Fruit fly (Drosophila melanogaster) whole organism, embryonic: Measurements from ENCODE around the gene CG32599.

Experiments
- Aef1 ChIP-seq: fragments of 200-800 bp; sonication (Bioruptor generic); IDR thresholded peaks from 3 replicates; pipeline ENCODE4 v1.3.6; 2022; ENCODE audit warnings: missing biosample characterization, missing genetic modification characterization
- BEAF-32 ChIP-seq: fragments of 200-800 bp; sonication (Bioruptor generic); optimal IDR thresholded peaks from 3 replicates; lab custom pipeline; 2017; ENCODE audit warnings: missing biosample characterization, missing genetic modification characterization, mild to moderate bottlenecking, moderate library complexity, missing genetic modification reagents
- Blimp-1 ChIP-seq: fragments of 200-800 bp; sonication (Bioruptor generic); optimal IDR thresholded peaks from 3 replicates; lab custom pipeline; 2018; ENCODE audit warnings: missing biosample characterization, missing genetic modification characterization, mild to moderate bottlenecking, moderate library complexity, missing genetic modification reagents
- CG1024 ChIP-seq: fragments of 200-800 bp; sonication (Bioruptor generic); IDR thresholded peaks from 2 replicates; pipeline ENCODE4 v1.3.6; 2022; ENCODE audit warnings: missing biosample characterization, missing genetic modification characterization
- CG10267 ChIP-seq: fragments of 200-800 bp; sonication (Bioruptor generic); optimal IDR thresholded peaks from 2 replicates; lab custom pipeline; 2018; ENCODE audit warnings: missing biosample characterization, mild to moderate bottlenecking, missing genetic modification characterization, moderate library complexity
- CG11504 ChIP-seq: fragments of 200-800 bp; sonication (Bioruptor generic); optimal IDR thresholded peaks from 3 replicates; lab custom pipeline; 2019; ENCODE audit warnings: missing biosample characterization, mild to moderate bottlenecking, missing genetic modification characterization, moderate library complexity
- CG12942 ChIP-seq: fragments of 200-800 bp; sonication (Bioruptor generic); optimal IDR thresholded peaks from 3 replicates; lab custom pipeline; 2016; ENCODE audit warnings: missing biosample characterization, missing genetic modification characterization
- CG13296 ChIP-seq: fragments of 200-800 bp; sonication (Bioruptor generic); optimal IDR thresholded peaks from 3 replicates; lab custom pipeline; 2018; ENCODE audit warnings: missing biosample characterization, mild to moderate bottlenecking, missing genetic modification characterization
- CG15514 ChIP-seq: fragments of 200-800 bp; sonication (Bioruptor generic); optimal IDR thresholded peaks from 3 replicates; lab custom pipeline; 2017; ENCODE audit warnings: missing biosample characterization, missing genetic modification characterization, mild to moderate bottlenecking, moderate library complexity, missing genetic modification reagents
- CG17328 ChIP-seq: fragments of 200-800 bp; sonication (Bioruptor generic); IDR thresholded peaks from 2 replicates; pipeline ENCODE4 v1.3.6; 2022; ENCODE audit warnings: missing biosample characterization, missing genetic modification characterization
- CG18599 ChIP-seq: fragments of 200-800 bp; sonication (Bioruptor generic); optimal IDR thresholded peaks from 3 replicates; lab custom pipeline; 2017; ENCODE audit warnings: missing biosample characterization, missing genetic modification characterization, mild to moderate bottlenecking, moderate library complexity, missing genetic modification reagents
- CG2120 ChIP-seq: fragments of 200-800 bp; sonication (Bioruptor generic); optimal IDR thresholded peaks from 3 replicates; lab custom pipeline; 2016; ENCODE audit warnings: missing biosample characterization, missing genetic modification characterization
- CG31388 ChIP-seq: fragments of 200-800 bp; sonication (Bioruptor generic); optimal IDR thresholded peaks from 2 replicates; lab custom pipeline; 2016; ENCODE audit warnings: missing biosample characterization, missing genetic modification characterization
- CG33557 ChIP-seq: fragments of 200-800 bp; sonication (Bioruptor generic); optimal IDR thresholded peaks from 2 replicates; lab custom pipeline; 2019; ENCODE audit warnings: missing biosample characterization, mild to moderate bottlenecking, missing genetic modification characterization, moderate library complexity
- CG4282 ChIP-seq: fragments of 200-800 bp; sonication (Bioruptor generic); optimal IDR thresholded peaks from 2 replicates; lab custom pipeline; 2016; ENCODE audit warnings: missing biosample characterization, missing genetic modification characterization
- CG4328 ChIP-seq: fragments of 200-800 bp; sonication (Bioruptor generic); optimal IDR thresholded peaks from 3 replicates; lab custom pipeline; 2017; ENCODE audit warnings: missing biosample characterization, missing genetic modification reagents, missing genetic modification characterization
- CG5953 ChIP-seq: fragments of 200-800 bp; sonication (Bioruptor generic); IDR thresholded peaks from 2 replicates; pipeline ENCODE4 v1.3.6; 2022; ENCODE audit warnings: missing biosample characterization, missing genetic modification characterization
- Camta ChIP-seq: fragments of 200-800 bp; sonication (Bioruptor generic); optimal IDR thresholded peaks from 2 replicates; lab custom pipeline; 2016; ENCODE audit warnings: missing biosample characterization, missing genetic modification characterization
- Chrac-16 ChIP-seq: fragments of 200-800 bp; sonication (Bioruptor generic); optimal IDR thresholded peaks from 3 replicates; lab custom pipeline; 2016; ENCODE audit warnings: missing biosample characterization, missing genetic modification characterization
- Fer2 ChIP-seq: fragments of 200-800 bp; sonication (Bioruptor generic); optimal IDR thresholded peaks from 2 replicates; lab custom pipeline; 2018; ENCODE audit warnings: missing biosample characterization, mild to moderate bottlenecking, missing genetic modification characterization, moderate library complexity
- Gug ChIP-seq: fragments of 200-800 bp; sonication (Bioruptor generic); IDR thresholded peaks from 4 replicates; pipeline ENCODE4 v1.3.6; 2022; ENCODE audit warnings: missing biosample characterization, missing genetic modification characterization
- Kr ChIP-seq: fragments of 200-800 bp; sonication (Bioruptor generic); optimal IDR thresholded peaks from 2 replicates; lab custom pipeline; 2017; ENCODE audit warnings: missing biosample characterization, mild to moderate bottlenecking, missing genetic modification characterization
- Nf-YC ChIP-seq: fragments of 200-800 bp; optimal IDR thresholded peaks from 3 replicates; lab custom pipeline; 2019; ENCODE audit warnings: missing biosample characterization, mild to moderate bottlenecking, missing genetic modification characterization, moderate library complexity
- Scr ChIP-seq: fragments of 200-800 bp; sonication (Bioruptor generic); IDR thresholded peaks from 2 replicates; pipeline ENCODE4 v1.3.6; 2022; ENCODE audit warnings: missing biosample characterization, missing genetic modification characterization; ENCODE audit not compliant: partially characterized antibody
- Sox100B ChIP-seq: fragments of 200-800 bp; sonication (Bioruptor generic); optimal IDR thresholded peaks from 3 replicates; lab custom pipeline; 2018; ENCODE audit warnings: missing biosample characterization, mild to moderate bottlenecking, missing genetic modification characterization
- Sox102F ChIP-seq: fragments of 200-800 bp; sonication (Bioruptor generic); optimal IDR thresholded peaks from 2 replicates; lab custom pipeline; 2018; ENCODE audit warnings: missing biosample characterization, mild to moderate bottlenecking, missing genetic modification characterization, moderate library complexity
- Spps ChIP-seq: fragments of 200-800 bp; sonication (Bioruptor generic); optimal IDR thresholded peaks from 2 replicates; lab custom pipeline; 2018; ENCODE audit warnings: missing biosample characterization, mild to moderate bottlenecking, missing genetic modification characterization
- Sry-δ ChIP-seq: fragments of 200-800 bp; sonication (Bioruptor generic); optimal IDR thresholded peaks from 2 replicates; lab custom pipeline; 2016; ENCODE audit warnings: missing biosample characterization, missing genetic modification characterization
- Xbp1 ChIP-seq: fragments of 200-800 bp; sonication (Bioruptor generic); optimal IDR thresholded peaks from 3 replicates; lab custom pipeline; 2016; ENCODE audit warnings: missing biosample characterization, mild to moderate bottlenecking, missing genetic modification characterization
- abd-A ChIP-seq: fragments of 200-800 bp; sonication (Bioruptor generic); optimal IDR thresholded peaks from 3 replicates; lab custom pipeline; 2019; ENCODE audit warnings: missing biosample characterization, mild to moderate bottlenecking, missing genetic modification characterization, moderate library complexity
- ac ChIP-seq: fragments of 200-800 bp; sonication (Bioruptor generic); optimal IDR thresholded peaks from 3 replicates; lab custom pipeline; 2017; ENCODE audit warnings: missing biosample characterization, mild to moderate bottlenecking, missing genetic modification characterization
- amos ChIP-seq: fragments of 200-800 bp; sonication (Bioruptor generic); IDR thresholded peaks from 2 replicates; pipeline ENCODE4 v1.3.6; 2022; ENCODE audit warnings: missing biosample characterization, missing genetic modification characterization; ENCODE audit not compliant: partially characterized antibody
- bigmax ChIP-seq: fragments of 200-800 bp; sonication (Bioruptor generic); optimal IDR thresholded peaks from 2 replicates; lab custom pipeline; 2018; ENCODE audit warnings: missing biosample characterization, mild to moderate bottlenecking, missing genetic modification characterization
- dati ChIP-seq: fragments of 200-800 bp; sonication (Bioruptor generic); IDR thresholded peaks from 2 replicates; pipeline ENCODE4 v1.3.6; 2022; ENCODE audit warnings: missing biosample characterization, missing genetic modification characterization
- dmrt11E ChIP-seq: fragments of 200-800 bp; sonication (Bioruptor generic); optimal IDR thresholded peaks from 3 replicates; lab custom pipeline; 2018; ENCODE audit warnings: missing biosample characterization, mild to moderate bottlenecking, missing genetic modification characterization, moderate library complexity
- ewg ChIP-seq: fragments of 200-800 bp; sonication (Bioruptor generic); optimal IDR thresholded peaks from 3 replicates; lab custom pipeline; 2017; ENCODE audit warnings: mild to moderate bottlenecking, missing biosample characterization, missing genetic modification reagents, missing genetic modification characterization
- fd96Cb ChIP-seq: fragments of 200-800 bp; sonication (Bioruptor generic); optimal IDR thresholded peaks from 2 replicates; lab custom pipeline; 2018; ENCODE audit warnings: missing biosample characterization, mild to moderate bottlenecking, missing genetic modification characterization, moderate library complexity
- gsb ChIP-seq: fragments of 200-800 bp; sonication (Bioruptor generic); IDR thresholded peaks from 2 replicates; pipeline ENCODE4 v1.3.6; 2022; ENCODE audit warnings: missing biosample characterization, missing genetic modification characterization
- kah ChIP-seq: fragments of 200-800 bp; sonication (Bioruptor generic); optimal IDR thresholded peaks from 2 replicates; lab custom pipeline; 2018; ENCODE audit warnings: missing biosample characterization, mild to moderate bottlenecking, missing genetic modification characterization
- maf-S ChIP-seq: fragments of 200-800 bp; sonication (Bioruptor generic); optimal IDR thresholded peaks from 2 replicates; lab custom pipeline; 2016; ENCODE audit warnings: missing biosample characterization, missing genetic modification characterization
- mam ChIP-seq: fragments of 200-800 bp; sonication (Bioruptor generic); optimal IDR thresholded peaks from 3 replicates; lab custom pipeline; 2016; ENCODE audit warnings: missing biosample characterization, missing genetic modification characterization
- nmo ChIP-seq: fragments of 200-800 bp; sonication (Bioruptor generic); optimal IDR thresholded peaks from 2 replicates; lab custom pipeline; 2018; ENCODE audit warnings: missing biosample characterization, mild to moderate bottlenecking, missing genetic modification characterization, moderate library complexity
- oc ChIP-seq: fragments of 200-800 bp; sonication (Bioruptor generic); optimal IDR thresholded peaks from 2 replicates; lab custom pipeline; 2018; ENCODE audit warnings: missing biosample characterization, mild to moderate bottlenecking, missing genetic modification characterization, moderate library complexity
- pfk ChIP-seq: fragments of 200-800 bp; sonication (Bioruptor generic); optimal IDR thresholded peaks from 2 replicates; lab custom pipeline; 2018; ENCODE audit warnings: missing biosample characterization, mild to moderate bottlenecking, missing genetic modification characterization, moderate library complexity
- ttk ChIP-seq: fragments of 200-800 bp; sonication (Bioruptor generic); IDR thresholded peaks from 2 replicates; pipeline ENCODE4 v2.1.2; 2022; ENCODE audit warnings: missing biosample characterization, missing genetic modification characterization
- tx ChIP-seq: fragments of 200-800 bp; sonication (Bioruptor generic); optimal IDR thresholded peaks from 2 replicates; lab custom pipeline; 2016; ENCODE audit warnings: missing biosample characterization, missing genetic modification characterization
- vnd ChIP-seq: fragments of 200-800 bp; sonication (Bioruptor generic); IDR thresholded peaks from 3 replicates; pipeline ENCODE4 v1.3.6; 2022; ENCODE audit warnings: missing biosample characterization, missing genetic modification characterization; ENCODE audit not compliant: partially characterized antibody
- wdn ChIP-seq: fragments of 200-800 bp; sonication (Bioruptor generic); IDR thresholded peaks from 2 replicates; pipeline ENCODE4 v1.3.6; 2022; ENCODE audit warnings: missing biosample characterization, missing genetic modification characterization
- wor ChIP-seq: fragments of 200-800 bp; sonication (Bioruptor generic); IDR thresholded peaks from 2 replicates; pipeline ENCODE4 v1.3.6; 2022; ENCODE audit warnings: missing biosample characterization, missing genetic modification characterization
- yki ChIP-seq: fragments of >200 bp; optimal IDR thresholded peaks from 3 replicates; lab custom pipeline; 2018

CG32599 gene

DNA sequence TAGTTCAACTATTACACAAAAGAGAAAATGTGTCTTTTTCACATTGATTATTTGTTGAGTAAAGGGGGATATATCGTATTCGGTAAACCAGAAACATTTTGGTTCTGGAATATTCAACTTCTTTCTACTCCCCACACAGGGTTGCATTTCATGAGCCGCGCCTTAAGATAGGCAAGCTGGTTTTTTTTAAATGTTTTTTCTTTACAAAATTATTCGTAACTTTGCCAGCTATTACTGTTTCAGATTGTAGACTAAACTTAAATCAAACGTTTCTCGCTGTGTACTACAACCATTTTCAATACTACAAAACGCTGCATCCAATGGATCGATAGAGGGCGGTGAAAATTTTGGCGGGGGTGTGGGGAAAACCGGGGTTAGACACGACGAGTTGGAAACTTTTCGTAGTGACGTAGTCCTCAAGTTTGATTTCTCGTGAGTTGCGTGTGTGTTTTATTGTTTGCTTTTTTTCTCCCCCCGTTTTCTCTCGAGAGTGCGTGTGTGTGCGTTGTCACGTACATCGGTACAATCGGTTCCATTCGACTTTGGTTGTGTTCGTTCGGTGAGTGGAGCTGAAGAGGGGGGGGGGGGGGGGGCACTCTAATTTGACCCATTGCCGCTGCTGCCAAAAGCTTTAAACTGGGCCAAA lies 29.9 kb upstream of the CG32599 start (continued):
- TF ChIP-seq kah (GFP tag; lab: Kevin White, UChicago) = no peak
- TF ChIP-seq CG4328 (GFP tag; lab: Kevin White, UChicago) = no peak
- no peak for TF ChIP-seq wor (GFP tag; lab: Robert Waterston, UW)
- 0 out of 2 replicates have a peak, but pooled peaks have one; percentile 18 for TF ChIP-seq ttk
- no peak for TF ChIP-seq dati
- TF ChIP-seq maf-S (GFP tag; lab: Kevin White, UChicago) = no peak
- TF ChIP-seq bigmax (GFP tag; lab: Kevin White, UChicago) = no peak
- TF ChIP-seq Sox102F = peak; percentile 51
- TF ChIP-seq tx = peak; percentile 15
- peak; percentile 13 for TF ChIP-seq CG12942 (GFP tag; lab: Kevin White, UChicago)
- no peak for TF ChIP-seq CG33557 (GFP tag; lab: Kevin White, UChicago)
- no peak for TF ChIP-seq ac (GFP tag; lab: Kevin White, UChicago)
- TF ChIP-seq wdn (GFP tag; lab: Robert Waterston, UW) = no peak
- peak; percentile 20 for TF ChIP-seq Sry-δ (GFP tag; lab: Kevin White, UChicago)
- TF ChIP-seq CG31388 (GFP tag; lab: Kevin White, UChicago) = no peak
- TF ChIP-seq CG2120 = peak; percentile 50
- TF ChIP-seq Aef1 (GFP tag; lab: Robert Waterston, UW) = no peak
- no peak for TF ChIP-seq amos (GFP tag; lab: Robert Waterston, UW)
- TF ChIP-seq CG17328 (GFP tag; lab: Robert Waterston, UW) = 0 out of 2 replicates have a peak, but pooled peaks have one; percentile 8
- peak; percentile 32 for TF ChIP-seq Blimp-1 (GFP tag; lab: Kevin White, UChicago)
- no peak for TF ChIP-seq vnd (GFP tag; lab: Robert Waterston, UW)
- TF ChIP-seq Scr = no peak
- peak; percentile 53 for TF ChIP-seq abd-A (tag; lab: Kevin White, UChicago)
- no peak for TF ChIP-seq gsb (GFP tag; lab: Robert Waterston, UW)
- TF ChIP-seq pfk (GFP tag; lab: Kevin White, UChicago) = no peak
- TF ChIP-seq BEAF-32 (GFP tag; lab: Kevin White, UChicago) = no peak
- TF ChIP-seq nmo = peak; percentile 35
- TF ChIP-seq CG5953 (GFP tag; lab: Robert Waterston, UW) = no peak
- peak; percentile 65 for TF ChIP-seq CG11504 (tag; lab: Kevin White, UChicago)
- TF ChIP-seq Spps (tag; lab: Kevin White, UChicago) = no peak
- TF ChIP-seq yki (lab: Kevin White, UChicago) = no peak
- TF ChIP-seq Nf-YC (tag; lab: Kevin White, UChicago) = peak; percentile 17
- peak; percentile 9 for TF ChIP-seq CG13296 (GFP tag; lab: Kevin White, UChicago)
- no peak for TF ChIP-seq oc (tag; lab: Kevin White, UChicago)
- no peak for TF ChIP-seq CG1024
- TF ChIP-seq Fer2 (tag; lab: Kevin White, UChicago) = no peak
- TF ChIP-seq Kr (GFP tag; lab: Kevin White, UChicago) = no peak
- TF ChIP-seq dmrt11E (tag; lab: Kevin White, UChicago) = peak; percentile 7
- no peak for TF ChIP-seq Gug (GFP tag; lab: Robert Waterston, UW)
- TF ChIP-seq Camta (GFP tag; lab: Kevin White, UChicago) = peak; percentile 28
- peak; percentile 33 for TF ChIP-seq fd96Cb (tag; lab: Kevin White, UChicago)
- peak; percentile 47 for TF ChIP-seq Xbp1 (GFP tag; lab: Kevin White, UChicago)
- TF ChIP-seq CG18599 (GFP tag; lab: Kevin White, UChicago) = peak; percentile 28
- peak; percentile 6 for TF ChIP-seq CG10267 (tag; lab: Kevin White, UChicago)
- TF ChIP-seq mam = peak; percentile 14
- TF ChIP-seq CG15514 (GFP tag; lab: Kevin White, UChicago) = peak; percentile 3
- TF ChIP-seq ewg = peak; percentile 7
- peak; percentile 36 for TF ChIP-seq Sox100B (GFP tag; lab: Kevin White, UChicago)
- TF ChIP-seq CG4282 = no peak
- no peak for TF ChIP-seq Chrac-16
